Fruit fly (Drosophila melanogaster) whole organism, embryonic: ENCODE results near the gene CG7173.

Experiments used
- Awh ChIP-seq: fragments of 200-800 bp; sonication (Bioruptor generic); IDR thresholded peaks from 2 replicates; pipeline ENCODE4, ENCODE4 v1.3.6; 2022; ENCODE audit warnings: missing biosample characterization, missing genetic modification characterization
- CG10274 ChIP-seq: fragments of 200-800 bp; sonication (Bioruptor generic); optimal IDR thresholded peaks from 3 replicates; lab custom pipeline; 2017; ENCODE audit warnings: missing biosample characterization, mild to moderate bottlenecking, missing genetic modification characterization
- CG12104 ChIP-seq: fragments of 200-800 bp; sonication (Bioruptor generic); optimal IDR thresholded peaks from 3 replicates; lab custom pipeline; 2016; ENCODE audit warnings: missing biosample characterization, missing genetic modification characterization
- CG1233 ChIP-seq: fragments of 200-800 bp; sonication (Bioruptor generic); optimal IDR thresholded peaks from 4 replicates; lab custom pipeline; 2018; ENCODE audit warnings: missing biosample characterization, mild to moderate bottlenecking, missing genetic modification characterization
- CG12744 ChIP-seq: fragments of 200-800 bp; sonication (Bioruptor generic); optimal IDR thresholded peaks from 2 replicates; lab custom pipeline; 2016; ENCODE audit warnings: missing biosample characterization, missing genetic modification characterization
- CG17568 ChIP-seq: fragments of 200-800 bp; sonication (Bioruptor generic); optimal IDR thresholded peaks from 2 replicates; lab custom pipeline; 2018; ENCODE audit warnings: missing biosample characterization, mild to moderate bottlenecking, missing genetic modification characterization, moderate library complexity
- CG2120 ChIP-seq: fragments of 200-800 bp; sonication (Bioruptor generic); optimal IDR thresholded peaks from 3 replicates; lab custom pipeline; 2016; ENCODE audit warnings: missing biosample characterization, missing genetic modification characterization
- CG2199 ChIP-seq: fragments of 200-800 bp; sonication (Bioruptor generic); IDR thresholded peaks from 3 replicates; pipeline ENCODE4 v1.3.6; 2022; ENCODE audit warnings: missing biosample characterization, missing genetic modification characterization
- CG2202 ChIP-seq: fragments of 200-800 bp; sonication (Bioruptor generic); optimal IDR thresholded peaks from 2 replicates; lab custom pipeline; 2018; ENCODE audit warnings: missing biosample characterization, mild to moderate bottlenecking, missing genetic modification characterization
- CG2875 ChIP-seq: fragments of 200-800 bp; sonication (Bioruptor generic); optimal IDR thresholded peaks from 2 replicates; lab custom pipeline; 2017; ENCODE audit warnings: missing biosample characterization, mild to moderate bottlenecking, missing genetic modification characterization, missing genetic modification reagents
- CG33557 ChIP-seq: fragments of 200-800 bp; sonication (Bioruptor generic); optimal IDR thresholded peaks from 2 replicates; lab custom pipeline; 2019; ENCODE audit warnings: missing biosample characterization, mild to moderate bottlenecking, missing genetic modification characterization, moderate library complexity
- CG34376 ChIP-seq: fragments of 200-800 bp; sonication (Bioruptor generic); optimal IDR thresholded peaks from 2 replicates; lab custom pipeline; 2018; ENCODE audit warnings: missing biosample characterization, mild to moderate bottlenecking, missing genetic modification characterization
- CG3838 ChIP-seq: fragments of 200-800 bp; sonication (Bioruptor generic); optimal IDR thresholded peaks from 3 replicates; lab custom pipeline; 2016; ENCODE audit warnings: missing biosample characterization, missing genetic modification characterization
- CG3995 ChIP-seq: fragments of 200-800 bp; sonication (Bioruptor generic); optimal IDR thresholded peaks from 3 replicates; lab custom pipeline; 2016; ENCODE audit warnings: missing biosample characterization, missing genetic modification characterization
- CG4282 ChIP-seq: fragments of 200-800 bp; sonication (Bioruptor generic); optimal IDR thresholded peaks from 2 replicates; lab custom pipeline; 2016; ENCODE audit warnings: missing biosample characterization, missing genetic modification characterization
- CG6175 ChIP-seq: fragments of 200-800 bp; sonication (Bioruptor generic); IDR thresholded peaks from 3 replicates; pipeline ENCODE4 v1.3.6; 2022; ENCODE audit warnings: missing biosample characterization, missing genetic modification characterization
- CG6683 ChIP-seq: fragments of 200-800 bp; sonication (Bioruptor generic); optimal IDR thresholded peaks from 2 replicates; lab custom pipeline; 2017; ENCODE audit warnings: missing biosample characterization, mild to moderate bottlenecking, missing genetic modification characterization, missing genetic modification reagents
- CG7786 ChIP-seq: fragments of 200-800 bp; sonication (Bioruptor generic); optimal IDR thresholded peaks from 2 replicates; lab custom pipeline; 2016; ENCODE audit warnings: missing biosample characterization, missing genetic modification characterization
- CG7987 ChIP-seq: fragments of 200-800 bp; sonication (Bioruptor generic); optimal IDR thresholded peaks from 2 replicates; lab custom pipeline; 2018; ENCODE audit warnings: missing biosample characterization, mild to moderate bottlenecking, missing genetic modification characterization, moderate library complexity
- CG8924 ChIP-seq: fragments of 200-800 bp; optimal IDR thresholded peaks from 3 replicates; lab custom pipeline; 2019; ENCODE audit warnings: missing biosample characterization, mild to moderate bottlenecking, missing genetic modification characterization, moderate library complexity
- CoRest ChIP-seq: fragments of 200-800 bp; sonication (Bioruptor generic); optimal IDR thresholded peaks from 3 replicates; lab custom pipeline; 2018; ENCODE audit warnings: missing biosample characterization, mild to moderate bottlenecking, missing genetic modification characterization, moderate library complexity
- Dref ChIP-seq: fragments of 200-800 bp; sonication (Bioruptor generic); IDR thresholded peaks from 2 replicates; pipeline ENCODE4 v1.3.6; 2022; ENCODE audit warnings: missing biosample characterization, missing genetic modification characterization
- E2f1 ChIP-seq: fragments of 200-800 bp; sonication (Bioruptor generic); IDR thresholded peaks from 2 replicates; pipeline ENCODE4 v1.3.6; 2022; ENCODE audit warnings: missing biosample characterization, missing genetic modification characterization
- Elba2 ChIP-seq: fragments of 200-800 bp; sonication (Bioruptor generic); optimal IDR thresholded peaks from 3 replicates; lab custom pipeline; 2016; ENCODE audit warnings: missing biosample characterization, missing genetic modification characterization
- GATAe ChIP-seq: fragments of 200-800 bp; sonication (Bioruptor generic); conservative IDR thresholded peaks from 2 replicates; pipeline ENCODE4 v1.3.6; 2022; ENCODE audit warnings: missing biosample characterization, missing genetic modification characterization
- HLH54F ChIP-seq: fragments of 200-800 bp; sonication (Bioruptor generic); optimal IDR thresholded peaks from 3 replicates; lab custom pipeline; 2016; ENCODE audit warnings: missing biosample characterization, missing genetic modification characterization
- Hey ChIP-seq: fragments of 200-800 bp; sonication (Bioruptor generic); optimal IDR thresholded peaks from 3 replicates; lab custom pipeline; 2018; ENCODE audit warnings: missing biosample characterization, mild to moderate bottlenecking, missing genetic modification characterization
- HmgZ ChIP-seq: fragments of 200-800 bp; sonication (Bioruptor generic); optimal IDR thresholded peaks from 2 replicates; lab custom pipeline; 2018; ENCODE audit warnings: missing biosample characterization, mild to moderate bottlenecking, missing genetic modification characterization
- Lpt ChIP-seq: fragments of >200 bp; optimal IDR thresholded peaks from 2 replicates; lab custom pipeline; 2018; ENCODE audit warnings: missing biosample characterization, missing genetic modification characterization
- Mad ChIP-seq: fragments of 200-800 bp; sonication (Bioruptor generic); optimal IDR thresholded peaks from 2 replicates; lab custom pipeline; 2016; ENCODE audit warnings: missing biosample characterization, missing genetic modification characterization
- Mrtf ChIP-seq: fragments of 200-800 bp; sonication (Bioruptor generic); IDR thresholded peaks from 3 replicates; pipeline ENCODE4 v1.3.6; 2022; ENCODE audit warnings: missing biosample characterization, missing genetic modification characterization
- NK7.1 ChIP-seq: fragments of 200-800 bp; sonication (Bioruptor generic); optimal IDR thresholded peaks from 3 replicates; lab custom pipeline; 2016; ENCODE audit warnings: missing biosample characterization, missing genetic modification characterization
- NfI ChIP-seq: fragments of 200-800 bp; sonication (Bioruptor generic); optimal IDR thresholded peaks from 3 replicates; lab custom pipeline; 2018; ENCODE audit warnings: missing biosample characterization, mild to moderate bottlenecking, missing genetic modification characterization, moderate library complexity
- Opbp ChIP-seq: fragments of 200-800 bp; sonication (Bioruptor generic); IDR thresholded peaks from 3 replicates; pipeline ENCODE4 v1.3.6; 2022; ENCODE audit warnings: missing biosample characterization, missing genetic modification characterization; ENCODE audit not compliant: partially characterized antibody
- TFAM ChIP-seq: fragments of 200-800 bp; sonication (Bioruptor generic); optimal IDR thresholded peaks from 2 replicates; lab custom pipeline; 2017; ENCODE audit warnings: missing biosample characterization, missing genetic modification characterization, inconsistent platforms
- croc ChIP-seq: fragments of 200-800 bp; sonication (Bioruptor generic); conservative IDR thresholded peaks from 3 replicates; pipeline ENCODE4 v1.3.6; 2022; ENCODE audit warnings: missing biosample characterization, missing genetic modification characterization
- dimm ChIP-seq: fragments of 200-800 bp; sonication (Bioruptor generic); IDR thresholded peaks from 2 replicates; pipeline ENCODE4 v1.3.6; 2022; ENCODE audit warnings: missing biosample characterization, missing genetic modification characterization
- gce ChIP-seq: fragments of 200-800 bp; sonication (Bioruptor generic); IDR thresholded peaks from 3 replicates; pipeline ENCODE4 v1.3.6; 2022; ENCODE audit warnings: missing biosample characterization, missing genetic modification characterization
- gcm ChIP-seq: fragments of 200-800 bp; sonication (Bioruptor generic); optimal IDR thresholded peaks from 2 replicates; lab custom pipeline; 2019; ENCODE audit warnings: missing biosample characterization, mild to moderate bottlenecking, missing genetic modification characterization, moderate library complexity
- pan ChIP-seq, 4 experiments: fragments of >200 bp in 3 of 4; fragments of 200-800 bp in 1 of 4; sonication (Bioruptor generic) in 1 of 4; optimal IDR thresholded peaks in 3 of 4; IDR thresholded peaks in 1 of 4; 2 replicates each; pipeline versions ENCODE4 v1.3.6 to Lab custom; 2017 to 2022; ENCODE audit warnings: missing biosample characterization in 2 of 4, missing genetic modification characterization in 2 of 4, mixed read lengths in 1 of 4
- psq ChIP-seq: fragments of 200-800 bp; sonication (Bioruptor generic); optimal IDR thresholded peaks from 2 replicates; lab custom pipeline; 2017; ENCODE audit warnings: missing biosample characterization, missing genetic modification characterization
- schlank ChIP-seq: fragments of 200-800 bp; sonication (Bioruptor generic); optimal IDR thresholded peaks from 2 replicates; lab custom pipeline; 2018; ENCODE audit warnings: missing biosample characterization, mild to moderate bottlenecking, missing genetic modification characterization
- sisA ChIP-seq: fragments of 200-800 bp; sonication (Bioruptor generic); IDR thresholded peaks from 2 replicates; pipeline ENCODE4 v1.3.6; 2022; ENCODE audit warnings: missing biosample characterization, missing genetic modification characterization
- unc-4 ChIP-seq: fragments of 200-800 bp; sonication (Bioruptor generic); IDR thresholded peaks from 2 replicates; pipeline ENCODE4 v1.3.6; 2022; ENCODE audit warnings: missing biosample characterization, missing genetic modification characterization; ENCODE audit not compliant: partially characterized antibody
- vnd ChIP-seq: fragments of 200-800 bp; sonication (Bioruptor generic); IDR thresholded peaks from 3 replicates; pipeline ENCODE4 v1.3.6; 2022; ENCODE audit warnings: missing biosample characterization, missing genetic modification characterization; ENCODE audit not compliant: partially characterized antibody
- wor ChIP-seq: fragments of 200-800 bp; sonication (Bioruptor generic); IDR thresholded peaks from 2 replicates; pipeline ENCODE4 v1.3.6; 2022; ENCODE audit warnings: missing biosample characterization, missing genetic modification characterization
- yki ChIP-seq: fragments of >200 bp; optimal IDR thresholded peaks from 3 replicates; lab custom pipeline; 2018
- zfh1 ChIP-seq: fragments of 200-800 bp; sonication (Bioruptor generic); IDR thresholded peaks from 3 replicates; pipeline ENCODE4 v1.3.6; 2022; ENCODE audit warnings: missing biosample characterization, missing genetic modification characterization

CG7173 gene

DNA sequence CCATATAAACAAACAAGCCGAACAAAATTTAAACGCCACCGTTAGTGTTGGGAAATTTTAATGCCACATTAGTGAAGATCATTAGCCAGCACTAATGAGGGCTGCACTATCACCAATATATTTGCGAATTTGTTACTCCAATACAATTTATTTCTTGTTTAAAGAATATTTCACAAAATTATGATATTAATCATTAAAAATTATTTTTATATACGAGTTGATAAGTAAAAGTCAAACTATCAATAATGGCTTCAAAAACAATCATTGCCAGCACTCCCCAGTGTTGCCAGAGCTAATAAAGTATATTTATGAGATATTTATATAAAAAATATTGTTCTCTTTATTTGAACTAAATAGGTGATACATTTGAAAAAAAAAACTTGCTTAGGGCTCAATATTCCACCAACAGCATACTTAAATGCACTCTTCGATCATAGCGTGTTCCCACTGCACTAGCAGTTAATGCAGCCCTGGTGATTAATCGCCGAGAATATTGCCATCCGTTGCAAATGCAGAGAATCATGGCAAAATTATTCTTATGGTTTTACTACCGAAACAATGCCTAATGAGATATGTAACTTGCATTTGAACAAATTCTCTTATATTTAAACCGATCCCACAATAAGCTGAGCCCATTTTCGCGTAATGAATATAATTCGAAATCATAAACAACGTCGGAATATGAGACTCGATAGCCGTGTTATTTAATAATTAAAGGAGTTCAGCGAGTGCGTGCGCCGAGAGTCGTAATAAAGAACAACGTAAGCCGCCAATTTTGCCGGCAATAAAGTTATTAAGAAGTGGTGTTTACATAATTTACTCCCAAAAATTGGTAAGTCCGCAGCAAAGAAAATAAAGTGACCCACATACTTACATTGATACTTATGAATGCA lies 42.0 kb downstream of the CG7173 start, which contains the start of the genes SAK and Cdk12 (continued):
- peak; percentile 70 for TF ChIP-seq Awh (GFP tag; lab: Robert Waterston, UW)
- peak; percentile 53 for TF ChIP-seq CG6175
- TF ChIP-seq croc (GFP tag; lab: Robert Waterston, UW), result peak; percentile 50; the same call in 2 of the 3 replicates
- TF ChIP-seq Dref (GFP tag; lab: Robert Waterston, UW), result peak; percentile 50
- TF ChIP-seq CG3995 (GFP tag; lab: Kevin White, UChicago), result peak; percentile 45
- peak; percentile 43 for TF ChIP-seq Mad
- peak; percentile 77 for TF ChIP-seq Elba2 (GFP tag; lab: Kevin White, UChicago)
- TF ChIP-seq Opbp, result peak; percentile 44; the same call in 1 of the 3 replicates
- TF ChIP-seq CG33557 (GFP tag; lab: Kevin White, UChicago), result peak; percentile 85
- 0 out of 3 replicates have a peak, but pooled peaks have one; percentile 46 for TF ChIP-seq CG2199 (GFP tag; lab: Robert Waterston, UW)
- TF ChIP-seq GATAe (GFP tag; lab: Robert Waterston, UW), result peak; percentile 38; the same call in 1 of the 2 replicates
- peak; percentile 52 for TF ChIP-seq CG7987 (GFP tag; lab: Kevin White, UChicago)
- TF ChIP-seq gce (GFP tag; lab: Robert Waterston, UW), result 0 out of 3 replicates have a peak, but pooled peaks have one; percentile 30
- TF ChIP-seq Hey, result no peak
- TF ChIP-seq CG3838 (GFP tag; lab: Kevin White, UChicago), result peak; percentile 47
- TF ChIP-seq HLH54F (GFP tag; lab: Kevin White, UChicago), result peak; percentile 74
- TF ChIP-seq yki, result no peak
- TF ChIP-seq gcm, result peak; percentile 76
- peak; percentile 67 for TF ChIP-seq wor (GFP tag; lab: Robert Waterston, UW)
- TF ChIP-seq Lpt (GFP tag; lab: Kevin White, UChicago), result no peak
- TF ChIP-seq CG7786 (GFP tag; lab: Kevin White, UChicago), result peak; percentile 65
- TF ChIP-seq NK7.1 (GFP tag; lab: Kevin White, UChicago), result peak; percentile 13
- TF ChIP-seq CG2875 (GFP tag; lab: Kevin White, UChicago), result peak; percentile 63
- peak; percentile 72 for TF ChIP-seq HmgZ
- TF ChIP-seq CG10274 (GFP tag; lab: Kevin White, UChicago), result peak; percentile 48
- no peak for TF ChIP-seq CG12744 (GFP tag; lab: Kevin White, UChicago)
- peak; percentile 91 for TF ChIP-seq CoRest (tag; lab: Kevin White, UChicago)
- TF ChIP-seq CG2120 (GFP tag; lab: Kevin White, UChicago), result peak; percentile 84
- peak; percentile 57 for TF ChIP-seq CG34376 (GFP tag; lab: Kevin White, UChicago)
- TF ChIP-seq CG4282 (GFP tag; lab: Kevin White, UChicago), result no peak
- TF ChIP-seq E2f1 (GFP tag; lab: Robert Waterston, UW), result peak; percentile 82
- TF ChIP-seq sisA, result peak; percentile 86
- no peak for TF ChIP-seq TFAM (GFP tag; lab: Kevin White, UChicago)
- peak; percentile 74; the same call in 2 of the 3 replicates for TF ChIP-seq zfh1 (GFP tag; lab: Robert Waterston, UW)
- no peak for TF ChIP-seq pan (optimal IDR thresholded peaks at IDR 0.05; lab: Kevin White, UChicago)
- peak in 1 of 2 experiments; percentile 84 for TF ChIP-seq pan (GFP tag; optimal IDR thresholded peaks at IDR 0.05 in 1 of 2, IDR thresholded peaks at IDR 0.05 in 1 of 2)
- peak; percentile 91 for TF ChIP-seq CG12104 (GFP tag; lab: Kevin White, UChicago)
- peak; percentile 83 for TF ChIP-seq CG1233 (GFP tag; lab: Kevin White, UChicago)
- TF ChIP-seq NfI, result peak; percentile 80
- TF ChIP-seq CG6683 (GFP tag; lab: Kevin White, UChicago), result peak; percentile 34
- TF ChIP-seq unc-4 (GFP tag; lab: Robert Waterston, UW), result peak; percentile 37; the same call in 1 of the 2 replicates
- peak; percentile 48 for TF ChIP-seq CG17568 (GFP tag; lab: Kevin White, UChicago)
- TF ChIP-seq dimm (GFP tag; lab: Robert Waterston, UW), result peak; percentile 21; the same call in 1 of the 2 replicates
- peak; percentile 81 for TF ChIP-seq Mrtf (GFP tag; lab: Robert Waterston, UW)
- TF ChIP-seq vnd (GFP tag; lab: Robert Waterston, UW), result 0 out of 3 replicates have a peak, but pooled peaks have one; percentile 39
- peak; percentile 55 for TF ChIP-seq schlank (tag; lab: Kevin White, UChicago)
- peak; percentile 89 for TF ChIP-seq CG8924
- TF ChIP-seq psq (GFP tag; lab: Kevin White, UChicago), result peak; percentile 63
- peak; percentile 63 for TF ChIP-seq CG2202
